Fruit fly (Drosophila melanogaster) ovary, adult (tissue): ENCODE results near the gene ru.
"Not testable (repeated sequence)": the region's sequence is repeated elsewhere in the genome, so short reads cannot be mapped to it uniquely, and the experiment has no call there.

ENCODE experiments used
- CG17801 ChIP-seq: fragments of 200-800 bp; optimal IDR thresholded peaks from 2 replicates; lab custom pipeline; 2019; ENCODE audit warnings: missing biosample characterization, mild to moderate bottlenecking, missing genetic modification characterization, moderate library complexity; ENCODE audit not compliant: partially characterized antibody

ru gene

dm6 chr3L:1398286-1398685 lies 27.9 kb downstream of the ru start, which contains the start of gene CG32320:
TSS of gene CG32320 (plus strand) at chr3L:1398586.
- TF ChIP-seq CG17801 (GFP tag; lab: Kevin White, UChicago) = not testable (repeated sequence)

dm6 chr3L:1401364-1401978 lies 31.0 kb downstream of the ru start:
- no peak for TF ChIP-seq CG17801 (GFP tag; lab: Kevin White, UChicago)

- no peak for TF ChIP-seq CG17801 (GFP tag; lab: Kevin White, UChicago)
Observed at dm6 chr3L:1402152-1402551, 31.7 kb downstream of the ru start.

- TF ChIP-seq CG17801 (GFP tag; lab: Kevin White, UChicago) = no peak
Observed at dm6 chr3L:1404549-1404948, 34.1 kb downstream of the ru start.

- TF ChIP-seq CG17801 (GFP tag; lab: Kevin White, UChicago) = no peak
Observed at dm6 chr3L:1408093-1408492, 37.7 kb downstream of the ru start.

- TF ChIP-seq CG17801 (GFP tag; lab: Kevin White, UChicago) = no peak
Observed at dm6 chr3L:1410369-1411107, 40.1 kb downstream of the ru start, which contains the start of gene CG9168. TSS of gene CG9168 (plus strand) at chr3L:1411057.

- TF ChIP-seq CG17801 (GFP tag; lab: Kevin White, UChicago) = no peak
Observed at dm6 chr3L:1414032-1414431, 43.6 kb downstream of the ru start.

dm6 chr3L:1415931-1416330 lies 45.5 kb downstream of the ru start, which contains the start of gene FucTD:
TSS of gene FucTD (plus strand) at chr3L:1416231.
- no peak for TF ChIP-seq CG17801 (GFP tag; lab: Kevin White, UChicago)

dm6 chr3L:1417898-1418297 lies 47.5 kb downstream of the ru start:
- no peak for TF ChIP-seq CG17801 (GFP tag; lab: Kevin White, UChicago)

- no peak for TF ChIP-seq CG17801 (GFP tag; lab: Kevin White, UChicago)
Observed at dm6 chr3L:1418821-1419220, 48.4 kb downstream of the ru start.

- TF ChIP-seq CG17801 (GFP tag; lab: Kevin White, UChicago) = no peak
Observed at dm6 chr3L:1419929-1420328, 49.5 kb downstream of the ru start.

dm6 chr3L:1420950-1421349 lies 50.5 kb downstream of the ru start:
- TF ChIP-seq CG17801 (GFP tag; lab: Kevin White, UChicago) = no peak

dm6 chr3L:1423371-1423770 lies 52.9 kb downstream of the ru start, which contains the start of gene CG9173:
TSS of gene CG9173 (minus strand) at chr3L:1423471.
- TF ChIP-seq CG17801 (GFP tag; lab: Kevin White, UChicago) = no peak

- no peak for TF ChIP-seq CG17801 (GFP tag; lab: Kevin White, UChicago)
Observed at dm6 chr3L:1424488-1424887, 54.1 kb downstream of the ru start.

dm6 chr3L:1431489-1432053 lies 61.1 kb downstream of the ru start:
- TF ChIP-seq CG17801 (GFP tag; lab: Kevin White, UChicago) = no peak
